Fruit fly (Drosophila melanogaster): Measurements from ENCODE around the gene CG13085.

Gene CG13085

dm6 chr2L:19418017-19418416, 5.8 kb upstream of the CG13085 start, which contains the start of gene lectin-37Da:
lectin-37Da (plus strand) TSS chr2L:19418317.
- TF ChIP-seq Rel (GFP tag; optimal IDR thresholded peaks at IDR 0.05) (no peak), Rel (tag; optimal IDR thresholded peaks at IDR 0.05) (no peak), CG9705 (GFP tag; optimal IDR thresholded peaks at IDR 0.05) (no peak), jim (GFP tag; optimal IDR thresholded peaks at IDR 0.05) (no peak), N (GFP tag; optimal IDR thresholded peaks at IDR 0.05) (no peak), GATAd (GFP tag; optimal IDR thresholded peaks at IDR 0.05) (no peak), lola (GFP tag; optimal IDR thresholded peaks at IDR 0.05) (no peak), sv (GFP tag; optimal IDR thresholded peaks at IDR 0.05) (no peak)

dm6 chr2L:19418872-19419271, 5.0 kb upstream of the CG13085 start, which contains the start of gene lectin-37Db:
lectin-37Db (plus strand) TSS chr2L:19419075.
- TF ChIP-seq fru (GFP tag; optimal IDR thresholded peaks at IDR 0.05) (no peak), HLH106 (tag; optimal IDR thresholded peaks at IDR 0.05) (no peak), Dif (GFP tag; optimal IDR thresholded peaks at IDR 0.05; ENCODE audit: partially characterized antibody) (no peak), h (GFP tag; optimal IDR thresholded peaks at IDR 0.05) (no peak), pan (optimal IDR thresholded peaks at IDR 0.05) (no peak), Jra (GFP tag; optimal IDR thresholded peaks at IDR 0.05) (no peak), psq (GFP tag; optimal IDR thresholded peaks at IDR 0.05) (no peak), Hnf4 (GFP tag; optimal IDR thresholded peaks at IDR 0.05) (no peak), woc (GFP tag; optimal IDR thresholded peaks at IDR 0.05) (no peak), Mio (GFP tag; optimal IDR thresholded peaks at IDR 0.05) (no peak), br (GFP tag; optimal IDR thresholded peaks at IDR 0.05) (no peak), dmrt93B (GFP tag; optimal IDR thresholded peaks at IDR 0.05) (no peak), Vsx2 (GFP tag; optimal IDR thresholded peaks at IDR 0.05; ENCODE audit: partially characterized antibody) (no peak)

dm6 chr2L:19421573-19421972, 2.3 kb upstream of the CG13085 start:
- TF ChIP-seq Abd-B (GFP tag; optimal IDR thresholded peaks at IDR 0.05), result no peak
- no peak for TF ChIP-seq Rel (GFP tag; optimal IDR thresholded peaks at IDR 0.05)
- TF ChIP-seq Rel (tag; optimal IDR thresholded peaks at IDR 0.05), result no peak
- no peak for TF ChIP-seq ey (GFP tag; optimal IDR thresholded peaks at IDR 0.05)
- no peak for TF ChIP-seq fru (GFP tag; optimal IDR thresholded peaks at IDR 0.05)
- no peak for TF ChIP-seq pan (optimal IDR thresholded peaks at IDR 0.05)
- TF ChIP-seq tai (GFP tag; optimal IDR thresholded peaks at IDR 0.05), result no peak
- no peak for TF ChIP-seq Hnf4 (GFP tag; optimal IDR thresholded peaks at IDR 0.05)
- no peak for TF ChIP-seq br (GFP tag; optimal IDR thresholded peaks at IDR 0.05)
- TF ChIP-seq dmrt93B (GFP tag; optimal IDR thresholded peaks at IDR 0.05), result no peak
- TF ChIP-seq CG9705 (GFP tag; optimal IDR thresholded peaks at IDR 0.05), result no peak
- TF ChIP-seq jim (GFP tag; optimal IDR thresholded peaks at IDR 0.05), result no peak
- TF ChIP-seq Mio (GFP tag; optimal IDR thresholded peaks at IDR 0.05), result no peak
- no peak for TF ChIP-seq psq (GFP tag; optimal IDR thresholded peaks at IDR 0.05)

- TF ChIP-seq CG9705 (GFP tag; optimal IDR thresholded peaks at IDR 0.05) (no peak), ey (GFP tag; optimal IDR thresholded peaks at IDR 0.05) (no peak), woc (GFP tag; optimal IDR thresholded peaks at IDR 0.05) (no peak), pan (optimal IDR thresholded peaks at IDR 0.05) (no peak), sv (GFP tag; optimal IDR thresholded peaks at IDR 0.05) (no peak), Abd-B (GFP tag; optimal IDR thresholded peaks at IDR 0.05) (no peak)
These were observed 1.2 kb upstream of the CG13085 start for dm6 chr2L:19422642-19423041.

dm6 chr2L:19424307-19424902, 555 bp downstream of the CG13085 start:
- TF ChIP-seq Vsx2 (GFP tag; optimal IDR thresholded peaks at IDR 0.05; ENCODE audit: partially characterized antibody) (no peak), h (GFP tag; optimal IDR thresholded peaks at IDR 0.05) (no peak), tai (GFP tag; optimal IDR thresholded peaks at IDR 0.05) (no peak), lola (GFP tag; optimal IDR thresholded peaks at IDR 0.05) (no peak), sage (GFP tag; optimal IDR thresholded peaks at IDR 0.05) (no peak), rgr (GFP tag; optimal IDR thresholded peaks at IDR 0.05) (no peak), CG9705 (GFP tag; optimal IDR thresholded peaks at IDR 0.05) (no peak), Hnf4 (GFP tag; optimal IDR thresholded peaks at IDR 0.05) (no peak), Hr78 (GFP tag; optimal IDR thresholded peaks at IDR 0.05) (no peak)

- TF ChIP-seq Rel (GFP tag; optimal IDR thresholded peaks at IDR 0.05) (no peak), Rel (tag; optimal IDR thresholded peaks at IDR 0.05) (no peak), Dfd (GFP tag; optimal IDR thresholded peaks at IDR 0.05) (no peak), woc (GFP tag; optimal IDR thresholded peaks at IDR 0.05) (no peak), OdsH (GFP tag; optimal IDR thresholded peaks at IDR 0.05) (no peak), CrebA (GFP tag; optimal IDR thresholded peaks at IDR 0.05; ENCODE audit: borderline replicate concordance) (no peak), tai (GFP tag; optimal IDR thresholded peaks at IDR 0.05) (no peak), Hr83 (GFP tag; optimal IDR thresholded peaks at IDR 0.05; ENCODE audit: poor library complexity, severe bottlenecking) (peak; percentile 28), usp (GFP tag; optimal IDR thresholded peaks at IDR 0.05) (no peak), jim (GFP tag; optimal IDR thresholded peaks at IDR 0.05) (no peak), dmrt93B (GFP tag; optimal IDR thresholded peaks at IDR 0.05) (no peak), br (GFP tag; optimal IDR thresholded peaks at IDR 0.05) (no peak), psq (GFP tag; optimal IDR thresholded peaks at IDR 0.05) (no peak), h (GFP tag; optimal IDR thresholded peaks at IDR 0.05) (peak; percentile 5), dsf (GFP tag; optimal IDR thresholded peaks at IDR 0.05; ENCODE audit: borderline replicate concordance) (no peak)
These were observed 1.3 kb downstream of the CG13085 start for dm6 chr2L:19425105-19425504.
